Worm (Caenorhabditis elegans) whole organism, L2 larva: ENCODE results near the gene mec-1.

Experiments used
- elt-1 ChIP-seq: fragments of 150-350 bp; optimal IDR thresholded peaks from 2 replicates; lab custom pipeline; 2014; ENCODE audit warnings: missing biosample characterization, missing genetic modification characterization
- elt-3 ChIP-seq: sonication (generic microtip); optimal IDR thresholded peaks from 2 replicates; lab custom pipeline; 2017; ENCODE audit warnings: missing biosample characterization, missing genetic modification characterization

DNA sequence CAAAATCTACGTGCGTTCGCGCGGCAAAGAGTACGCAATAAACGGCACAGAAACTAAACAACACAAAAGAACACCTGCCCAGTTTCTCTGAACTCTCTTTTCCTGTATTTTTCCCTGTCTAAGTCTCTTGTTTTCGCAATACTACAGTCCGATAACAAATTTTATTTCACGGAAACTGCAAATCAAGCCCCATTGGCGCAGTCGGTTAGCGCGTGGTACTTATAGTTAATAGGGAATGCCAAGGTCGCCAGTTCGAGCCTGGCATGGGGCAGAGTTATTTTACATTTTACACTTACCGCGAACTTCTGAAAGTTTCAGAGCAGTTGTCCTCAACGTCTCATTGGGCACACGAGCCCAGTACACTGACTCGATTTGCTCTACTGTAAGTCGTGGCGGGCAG is 39.1 kb upstream of the mec-1 start:
- no peak for TF ChIP-seq elt-1 (tag; lab: Kevin White, UChicago)
- no peak for TF ChIP-seq elt-3 (tag; lab: Kevin White, UChicago)
